Fruit fly (Drosophila melanogaster): ENCODE data around the gene Ilp8.

The Ilp8 gene

DNA sequence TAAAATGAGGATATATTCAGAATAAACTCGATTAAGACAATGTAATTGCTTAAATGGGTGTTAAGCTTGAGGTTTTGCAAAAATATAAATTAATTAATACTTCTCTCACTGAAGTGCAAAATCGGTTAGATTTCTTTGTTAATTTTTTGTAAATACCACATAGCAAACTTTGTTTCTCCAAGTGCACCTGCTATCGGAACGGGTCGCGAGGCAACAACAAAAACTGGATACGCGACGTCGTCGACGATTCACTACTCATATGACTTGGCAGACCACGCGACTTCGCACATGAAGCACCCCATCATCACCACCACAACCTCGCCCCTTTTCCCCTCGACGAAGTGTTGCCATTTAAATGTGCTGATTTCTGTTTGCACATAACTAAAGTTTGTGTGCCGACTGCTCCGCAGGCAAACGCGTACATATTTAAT, 24.8 kb downstream of the Ilp8 start (continued):
- TF ChIP-seq gem (tag; optimal IDR thresholded peaks at IDR 0.05) (peak; percentile 63), fd96Cb (tag; optimal IDR thresholded peaks at IDR 0.05) (peak; percentile 23), Myb (GFP tag; optimal IDR thresholded peaks at IDR 0.05) (no peak), esg (GFP tag; conservative IDR thresholded peaks at IDR 0.05) (peak; percentile 25; the same call in 1 of the 2 replicates), CG12104 (GFP tag; optimal IDR thresholded peaks at IDR 0.05) (no peak), grn (GFP tag; optimal IDR thresholded peaks at IDR 0.05) (no peak), nerfin-2 (GFP tag; IDR thresholded peaks at IDR 0.05; ENCODE audit: partially characterized antibody) (no peak), CG15696 (tag; optimal IDR thresholded peaks at IDR 0.05) (no peak), CG34422 (GFP tag; IDR thresholded peaks at IDR 0.05) (no peak), CG13424 (tag; optimal IDR thresholded peaks at IDR 0.05) (peak; percentile 23), gsb-n (tag; optimal IDR thresholded peaks at IDR 0.05) (no peak), gcm2 (GFP tag; optimal IDR thresholded peaks at IDR 0.05) (no peak), BtbVII (GFP tag; optimal IDR thresholded peaks at IDR 0.05) (no peak), CG32772 (GFP tag; IDR thresholded peaks at IDR 0.05) (0 out of 2 replicates have a peak, but pooled peaks have one; percentile 36), sim (GFP tag; IDR thresholded peaks at IDR 0.05) (no peak), Hand (GFP tag; optimal IDR thresholded peaks at IDR 0.05) (no peak), org-1 (GFP tag; optimal IDR thresholded peaks at IDR 0.05) (peak; percentile 7), Taf1 (GFP tag; IDR thresholded peaks at IDR 0.05) (peak; percentile 42; the same call in 1 of the 2 replicates), CG10147 (GFP tag; optimal IDR thresholded peaks at IDR 0.05) (no peak), gt (GFP tag; IDR thresholded peaks at IDR 0.05) (no peak), so (GFP tag; IDR thresholded peaks at IDR 0.05) (no peak), CG17568 (GFP tag; optimal IDR thresholded peaks at IDR 0.05) (no peak), CG13894 (tag; optimal IDR thresholded peaks at IDR 0.05) (no peak), lmd (GFP tag; IDR thresholded peaks at IDR 0.05) (peak; percentile 56; the same call in 1 of the 2 replicates), Abd-B (GFP tag; optimal IDR thresholded peaks at IDR 0.05) (no peak), chm (GFP tag; IDR thresholded peaks at IDR 0.05) (no peak), br (optimal IDR thresholded peaks at IDR 0.05) (no peak), prd (optimal IDR thresholded peaks at IDR 0.05) (no peak), prd (GFP tag; IDR thresholded peaks at IDR 0.05) (peak; percentile 42; the same call in 2 of the 3 replicates), Ets65A (GFP tag) (no peak), CG9609 (GFP tag; optimal IDR thresholded peaks at IDR 0.05) (no peak), croc (GFP tag; conservative IDR thresholded peaks at IDR 0.05) (0 out of 3 replicates have a peak, but pooled peaks have one; percentile 13), CG16813 (GFP tag; IDR thresholded peaks at IDR 0.05; ENCODE audit: partially characterized antibody) (no peak), CG8359 (GFP tag; optimal IDR thresholded peaks at IDR 0.05; ENCODE audit: borderline replicate concordance) (no peak), zfh2 (GFP tag; optimal IDR thresholded peaks at IDR 0.05) (no peak), ap (GFP tag; IDR thresholded peaks at IDR 0.05) (no peak), nmo (GFP tag; optimal IDR thresholded peaks at IDR 0.05) (peak; percentile 24), CG10959 (GFP tag; IDR thresholded peaks at IDR 0.05) (no peak), CG15011 (GFP tag; optimal IDR thresholded peaks at IDR 0.05) (no peak), Bdp1 (GFP tag; optimal IDR thresholded peaks at IDR 0.05) (no peak), HLH4C (GFP tag; IDR thresholded peaks at IDR 0.05; ENCODE audit: partially characterized antibody) (no peak), CG43689 (GFP tag; IDR thresholded peaks at IDR 0.05) (no peak), stwl (tag; optimal IDR thresholded peaks at IDR 0.05) (no peak), CG12236 (GFP tag; optimal IDR thresholded peaks at IDR 0.05) (no peak), Adf1 (GFP tag; IDR thresholded peaks at IDR 0.05) (peak; percentile 36; the same call in 1 of the 2 replicates), Med (GFP tag) (peak; percentile 59), sisA (GFP tag; IDR thresholded peaks at IDR 0.05) (0 out of 2 replicates have a peak, but pooled peaks have one; percentile 15), CG8944 (GFP tag; optimal IDR thresholded peaks at IDR 0.05) (no peak), pnt (GFP tag; optimal IDR thresholded peaks at IDR 0.05) (no peak), sug (tag; optimal IDR thresholded peaks at IDR 0.05) (peak; percentile 49), Atf3 (GFP tag; optimal IDR thresholded peaks at IDR 0.05) (no peak), Rx (GFP tag; IDR thresholded peaks at IDR 0.05) (0 out of 2 replicates have a peak, but pooled peaks have one; percentile 28)
